Worm (Caenorhabditis elegans): ENCODE data around the gene srh-250.

DNA sequence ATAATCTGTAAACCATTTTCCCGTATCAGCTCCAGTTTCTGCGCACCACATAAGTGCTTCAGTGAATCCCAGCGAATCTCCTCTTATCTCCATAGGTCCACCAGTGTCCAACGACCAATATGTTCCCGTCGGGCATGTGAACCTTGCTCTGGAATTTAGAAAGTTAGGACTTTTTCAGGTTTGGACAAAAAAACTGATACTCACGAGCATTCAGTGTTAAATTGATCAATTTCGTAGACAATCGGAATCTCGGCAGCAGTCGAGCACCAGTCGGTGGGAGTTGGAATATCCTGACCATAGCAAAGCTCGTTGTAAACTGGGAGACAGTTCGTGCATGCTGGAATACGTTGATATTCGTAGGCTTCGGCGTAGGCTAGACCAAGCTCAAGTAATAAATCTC lies 48.8 kb upstream of the srh-250 start:
- TF ChIP-seq B0261.1 (tag; optimal IDR thresholded peaks at IDR 0.05): no peak
- TF ChIP-seq snpc-3.4 (tag; optimal IDR thresholded peaks at IDR 0.05): no peak
- TF ChIP-seq unc-62 (GFP tag; optimal IDR thresholded peaks at IDR 0.05): no peak
- no peak for TF ChIP-seq lin-54 (GFP tag; optimal IDR thresholded peaks at IDR 0.05)
- no peak for TF ChIP-seq cebp-2 (GFP tag; IDR thresholded peaks at IDR 0.05)
- TF ChIP-seq nhr-90 (tag; optimal IDR thresholded peaks at IDR 0.05): no peak
